Worm (Caenorhabditis elegans) whole organism, L4 larva: ENCODE measurements around the gene C24H10.4.

Source experiments
- F49E8.2 ChIP-seq: sonication (generic microtip); optimal IDR thresholded peaks from 2 replicates; lab custom pipeline; 2016; ENCODE audit warnings: missing compliant biosample characterization, mild to moderate bottlenecking, missing genetic modification characterization, borderline replicate concordance
- T20F7.1 ChIP-seq: fragments of 200-800 bp; sonication (Bioruptor generic); optimal IDR thresholded peaks from 2 replicates; lab custom pipeline; 2018; ENCODE audit warnings: mild to moderate bottlenecking, missing genetic modification characterization, missing compliant biosample characterization
- Y5F2A.4 ChIP-seq: fragments of 200-800 bp; sonication (Bioruptor generic); optimal IDR thresholded peaks from 2 replicates; lab custom pipeline; 2018; ENCODE audit warnings: mild to moderate bottlenecking, missing genetic modification characterization, missing compliant biosample characterization
- ZK337.2 ChIP-seq: fragments of 200-800 bp; sonication (Bioruptor generic); IDR thresholded peaks from 2 replicates; pipeline ENCODE4 v1.3.6; 2022; ENCODE audit warnings: missing genetic modification reagents, missing genetic modification characterization, missing compliant biosample characterization
- aha-1 ChIP-seq: fragments of 150-350 bp; peaks from one replicate; lab custom pipeline; 2014; ENCODE audit warnings: missing biosample characterization, missing genetic modification characterization
- ama-1 ChIP-seq: fragments of 150-350 bp; optimal IDR thresholded peaks from 2 replicates; lab custom pipeline; 2014; ENCODE audit warnings: inconsistent platforms, mixed read lengths
- ceh-44 ChIP-seq: fragments of 200-800 bp; sonication (Bioruptor generic); IDR thresholded peaks from 2 replicates; pipeline ENCODE4 v1.3.6; 2022; ENCODE audit warnings: missing genetic modification reagents, missing genetic modification characterization, missing compliant biosample characterization
- ceh-62 ChIP-seq: sonication (generic microtip); optimal IDR thresholded peaks from 2 replicates; lab custom pipeline; 2017; ENCODE audit warnings: missing biosample characterization, missing genetic modification characterization
- daf-19 ChIP-seq: fragments of 200-800 bp; sonication (Bioruptor generic); conservative IDR thresholded peaks from 2 replicates; pipeline ENCODE4 v1.3.6; 2022; ENCODE audit warnings: missing genetic modification characterization, missing compliant biosample characterization
- daf-8 ChIP-seq: fragments of 200-800 bp; sonication (Bioruptor generic); IDR thresholded peaks from 2 replicates; pipeline ENCODE4 v1.3.6; 2022; ENCODE audit warnings: missing genetic modification characterization, missing compliant biosample characterization
- dmd-9 ChIP-seq: fragments of 200-800 bp; sonication (Bioruptor generic); IDR thresholded peaks from 2 replicates; pipeline ENCODE4 v1.3.6; 2022; ENCODE audit warnings: missing genetic modification reagents, missing genetic modification characterization, missing compliant biosample characterization
- egl-27 ChIP-seq: sonication (generic microtip); optimal IDR thresholded peaks from 3 replicates; lab custom pipeline; 2017; ENCODE audit warnings: missing biosample characterization, missing genetic modification reagents, missing genetic modification characterization
- egl-43 ChIP-seq: fragments of 200-800 bp; sonication (Bioruptor generic); IDR thresholded peaks from 2 replicates; pipeline ENCODE4 v1.3.6; 2022; ENCODE audit warnings: missing genetic modification reagents, missing genetic modification characterization, missing compliant biosample characterization
- fkh-10 ChIP-seq: fragments of 150-350 bp; optimal IDR thresholded peaks from 2 replicates; lab custom pipeline; 2014; ENCODE audit warnings: missing biosample characterization, missing genetic modification reagents, missing genetic modification characterization
- fos-1 ChIP-seq: fragments of 150-350 bp; optimal IDR thresholded peaks from 2 replicates; lab custom pipeline; 2014; ENCODE audit warnings: missing biosample characterization, missing genetic modification characterization
- gei-8 ChIP-seq: fragments of 200-800 bp; sonication (Bioruptor generic); optimal IDR thresholded peaks from 2 replicates; lab custom pipeline; 2018; ENCODE audit warnings: mild to moderate bottlenecking, missing genetic modification characterization, missing compliant biosample characterization
- lin-15B ChIP-seq: fragments of 150-350 bp; sonication (generic microtip); optimal IDR thresholded peaks from 3 replicates; lab custom pipeline; 2014; ENCODE audit warnings: missing biosample characterization, missing genetic modification characterization
- lin-38 ChIP-seq: fragments of 200-800 bp; sonication (Bioruptor generic); IDR thresholded peaks from 2 replicates; pipeline ENCODE4 v1.3.6; 2022; ENCODE audit warnings: missing genetic modification reagents, missing genetic modification characterization, missing compliant biosample characterization
- mep-1 ChIP-seq: fragments of 150-350 bp; sonication (generic microtip); optimal IDR thresholded peaks from 3 replicates; lab custom pipeline; 2014; ENCODE audit warnings: missing biosample characterization, missing genetic modification characterization
- mes-2 ChIP-seq: sonication (generic microtip); optimal IDR thresholded peaks from 2 replicates; lab custom pipeline; 2016; ENCODE audit warnings: missing genotype, mild to moderate bottlenecking, missing genetic modification characterization, missing compliant biosample characterization; ENCODE audit not compliant: poor library complexity, severe bottlenecking
- mxl-2 ChIP-seq: fragments of 200-800 bp; sonication (Bioruptor generic); conservative IDR thresholded peaks from 2 replicates; pipeline ENCODE4 v1.3.6; 2022; ENCODE audit warnings: missing genetic modification reagents, missing genetic modification characterization, missing compliant biosample characterization
- nhr-10 ChIP-seq: fragments of 150-350 bp; optimal IDR thresholded peaks from 2 replicates; lab custom pipeline; 2014; ENCODE audit warnings: missing biosample characterization, missing genetic modification characterization
- nhr-102 ChIP-seq: sonication (generic microtip); optimal IDR thresholded peaks from 2 replicates; lab custom pipeline; 2016; ENCODE audit warnings: mild to moderate bottlenecking, missing genetic modification characterization, moderate library complexity, missing compliant biosample characterization
- nhr-48 ChIP-seq: sonication (generic microtip); optimal IDR thresholded peaks from 2 replicates; lab custom pipeline; 2016; ENCODE audit warnings: mild to moderate bottlenecking, missing genetic modification characterization, missing compliant biosample characterization
- nhr-6 ChIP-seq: fragments of 150-350 bp; optimal IDR thresholded peaks from 2 replicates; lab custom pipeline; 2014; ENCODE audit warnings: missing biosample characterization, missing genetic modification characterization
- nhr-76 ChIP-seq: fragments of 150-350 bp; optimal IDR thresholded peaks from 2 replicates; lab custom pipeline; 2014; ENCODE audit warnings: missing biosample characterization, missing genetic modification characterization
- nhr-77 ChIP-seq: fragments of 150-350 bp; optimal IDR thresholded peaks from 2 replicates; lab custom pipeline; 2014; ENCODE audit warnings: missing biosample characterization, missing genetic modification characterization
- saeg-2 ChIP-seq: fragments of 200-800 bp; sonication (Bioruptor generic); IDR thresholded peaks from 2 replicates; pipeline ENCODE4 v1.3.6; 2022; ENCODE audit warnings: missing genetic modification reagents, missing genetic modification characterization, missing compliant biosample characterization
- snpc-1.2 ChIP-seq: fragments of 200-800 bp; sonication (Bioruptor generic); IDR thresholded peaks from 2 replicates; pipeline ENCODE4 v1.3.6; 2022; ENCODE audit warnings: missing genetic modification reagents, missing genetic modification characterization, missing compliant biosample characterization
- spr-1 ChIP-seq: sonication (generic microtip); optimal IDR thresholded peaks from 2 replicates; lab custom pipeline; 2016; ENCODE audit warnings: mild to moderate bottlenecking, missing genetic modification characterization, missing compliant biosample characterization
- tag-97 ChIP-seq: fragments of 200-800 bp; sonication (Bioruptor generic); IDR thresholded peaks from 2 replicates; pipeline ENCODE4 v1.3.6; 2022; ENCODE audit warnings: missing genetic modification characterization, missing compliant biosample characterization
- unc-130 ChIP-seq: sonication (generic microtip); optimal IDR thresholded peaks from 2 replicates; lab custom pipeline; 2016; ENCODE audit warnings: missing genetic modification reagents, missing genetic modification characterization, missing compliant biosample characterization
- unc-62 ChIP-seq, 3 experiments: fragments of 150-350 bp in 1 of 3; sonication (generic microtip); optimal IDR thresholded peaks in 2 of 3; peaks in 1 of 3; 1 replicate in 1 of 3; 2 replicates in 2 of 3; lab custom pipeline; 2014 to 2017; ENCODE audit warnings: missing biosample characterization in 3 of 3, missing genetic modification characterization in 3 of 3, missing genetic modification reagents in 3 of 3, missing genotype in 1 of 3
- vab-7 ChIP-seq: fragments of 200-800 bp; sonication (Bioruptor generic); IDR thresholded peaks from 2 replicates; pipeline ENCODE4 v1.3.6; 2022; ENCODE audit warnings: missing genetic modification reagents, missing genetic modification characterization, missing compliant biosample characterization
- zfp-3 ChIP-seq: fragments of 200-800 bp; sonication (Bioruptor generic); conservative IDR thresholded peaks from 2 replicates; pipeline ENCODE4 v1.3.6; 2022; ENCODE audit warnings: missing genetic modification reagents, missing genetic modification characterization, missing compliant biosample characterization
- zip-2 ChIP-seq: fragments of 150-350 bp; optimal IDR thresholded peaks from 2 replicates; lab custom pipeline; 2014; ENCODE audit warnings: missing biosample characterization, missing genetic modification characterization
- ztf-11 ChIP-seq: fragments of 150-350 bp; optimal IDR thresholded peaks from 2 replicates; lab custom pipeline; 2014; ENCODE audit warnings: missing biosample characterization, missing genetic modification characterization

C24H10.4 gene

ce11 chrX:5077696-5078343 lies 18.8 kb upstream of the C24H10.4 start, which contains the start of gene cal-5 (continued):
- TF ChIP-seq gei-8 (GFP tag; lab: Kevin White, UChicago) (no peak), snpc-1.2 (no peak), unc-62 (GFP tag; optimal IDR thresholded peaks at IDR 0.05 in 1 of 2; lab: Kevin White, UChicago) (peak in 1 of 2 experiments; percentile 88), unc-62 (tag; optimal IDR thresholded peaks at IDR 0.05; lab: Kevin White, UChicago) (no peak), unc-130 (GFP tag; lab: Kevin White, UChicago) (no peak), T20F7.1 (GFP tag; lab: Kevin White, UChicago) (no peak), nhr-77 (tag; lab: Kevin White, UChicago) (peak; percentile 24), dmd-9 (GFP tag; lab: Robert Waterston, UW) (no peak), fos-1 (tag; lab: Kevin White, UChicago) (no peak), ceh-62 (tag; lab: Kevin White, UChicago) (no peak), Y5F2A.4 (GFP tag; lab: Kevin White, UChicago) (no peak), aha-1 (tag; lab: Kevin White, UChicago) (no peak), lin-15B (no peak), zip-2 (tag; lab: Kevin White, UChicago) (no peak), zfp-3 (GFP tag; lab: Robert Waterston, UW) (no peak), ceh-44 (GFP tag; lab: Robert Waterston, UW) (no peak), nhr-48 (tag; lab: Kevin White, UChicago) (peak; percentile 39), daf-8 (no peak), lin-38 (GFP tag; lab: Robert Waterston, UW) (no peak)

ce11 chrX:5075538-5075937 lies 16.5 kb upstream of the C24H10.4 start:
- TF ChIP-seq ztf-11 (tag; lab: Kevin White, UChicago) (no peak), aha-1 (tag; lab: Kevin White, UChicago) (peak; percentile 70), vab-7 (GFP tag; lab: Robert Waterston, UW) (no peak), F49E8.2 (no peak), ZK337.2 (GFP tag; lab: Robert Waterston, UW) (no peak)

- TF ChIP-seq aha-1 (tag; lab: Kevin White, UChicago) = peak; percentile 85
- no peak for TF ChIP-seq nhr-6 (tag; lab: Kevin White, UChicago)
- peak; percentile 42 for TF ChIP-seq ama-1 (lab: Kevin White, UChicago)
These were observed 14.8 kb upstream of the C24H10.4 start for ce11 chrX:5073895-5074294.

ce11 chrX:5071025-5071424 lies 12.0 kb upstream of the C24H10.4 start:
- no peak for TF ChIP-seq snpc-1.2
- TF ChIP-seq fkh-10 (GFP tag; lab: Kevin White, UChicago) = no peak
- no peak for TF ChIP-seq egl-43 (GFP tag; lab: Robert Waterston, UW)
- TF ChIP-seq spr-1 = no peak
- TF ChIP-seq vab-7 (GFP tag; lab: Robert Waterston, UW) = no peak
- no peak for TF ChIP-seq mes-2 (tag; lab: Kevin White, UChicago)
- no peak for TF ChIP-seq saeg-2 (GFP tag; lab: Robert Waterston, UW)
- no peak for TF ChIP-seq nhr-102 (tag; lab: Kevin White, UChicago)
- no peak for TF ChIP-seq ztf-11 (tag; lab: Kevin White, UChicago)
- no peak for TF ChIP-seq nhr-10
- TF ChIP-seq tag-97 (GFP tag; lab: Robert Waterston, UW) = no peak
- TF ChIP-seq daf-19 = no peak
- no peak for TF ChIP-seq nhr-76 (tag; lab: Kevin White, UChicago)
- no peak for TF ChIP-seq mep-1 (tag; lab: Kevin White, UChicago)
- no peak for TF ChIP-seq mxl-2 (GFP tag; lab: Robert Waterston, UW)
- TF ChIP-seq egl-27 = no peak
- TF ChIP-seq, all 104 proteins: peak for 0
